Worm (Caenorhabditis elegans): ENCODE data around the gene C14A4.7.

Gene C14A4.7

DNA sequence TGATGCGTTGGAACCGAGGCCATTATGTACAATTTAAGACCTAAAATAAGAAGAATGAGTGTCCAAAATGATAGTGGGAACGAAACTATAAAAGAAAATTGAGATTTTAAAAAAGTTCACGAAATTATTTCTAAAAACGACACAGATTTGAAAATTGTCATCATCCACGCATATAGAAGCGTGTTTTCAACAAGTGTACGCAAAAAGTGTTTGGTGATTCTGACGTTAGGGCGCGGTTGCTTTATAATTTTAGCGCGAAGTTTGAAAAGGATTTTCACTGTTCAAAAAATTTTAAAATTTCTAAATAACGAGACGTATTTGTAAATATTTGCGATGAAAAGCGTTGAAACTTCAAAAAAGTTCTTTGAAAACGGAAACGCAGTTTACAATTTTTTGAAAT is 33.0 kb downstream of the C14A4.7 start, which contains the start of gene cdc-48.1 (continued):
- TF ChIP-seq hlh-13 (GFP tag; optimal IDR thresholded peaks at IDR 0.05) (peak; percentile 24), fkh-6 (tag; optimal IDR thresholded peaks at IDR 0.05) (peak; percentile 24), pax-1 (tag; optimal IDR thresholded peaks at IDR 0.05) (peak; percentile 96), madf-2 (tag; optimal IDR thresholded peaks at IDR 0.05) (peak; percentile 81), K02D7.2 (tag; optimal IDR thresholded peaks at IDR 0.05) (peak; percentile 79), eyg-1 (tag; optimal IDR thresholded peaks at IDR 0.05) (no peak), ahr-1 (tag; optimal IDR thresholded peaks at IDR 0.05) (peak; percentile 61), mec-3 (tag; optimal IDR thresholded peaks at IDR 0.05; ENCODE audit: borderline replicate concordance) (no peak), che-1 (tag; optimal IDR thresholded peaks at IDR 0.05) (peak; percentile 51), npax-4 (tag; optimal IDR thresholded peaks at IDR 0.05) (peak; percentile 20), unc-86 (tag; optimal IDR thresholded peaks at IDR 0.05) (peak; percentile 97), elt-2 (tag; optimal IDR thresholded peaks at IDR 0.05) (peak; percentile 96), fax-1 (tag; optimal IDR thresholded peaks at IDR 0.05) (peak; percentile 72), unc-3 (GFP tag; conservative IDR thresholded peaks at IDR 0.05) (peak; percentile 76), unc-3 (tag; optimal IDR thresholded peaks at IDR 0.05) (peak; percentile 92), unc-42 (tag; optimal IDR thresholded peaks at IDR 0.05) (peak; percentile 100), pha-2 (tag; optimal IDR thresholded peaks at IDR 0.05) (peak; percentile 82), F13H6.1 (tag; optimal IDR thresholded peaks at IDR 0.05) (peak; percentile 85), elt-4 (tag; optimal IDR thresholded peaks at IDR 0.05) (no peak), dmd-4 (tag; optimal IDR thresholded peaks at IDR 0.05; ENCODE audit: borderline replicate concordance) (peak; percentile 70), ttx-3 (tag; optimal IDR thresholded peaks at IDR 0.05) (peak; percentile 68), ceh-9 (tag; optimal IDR thresholded peaks at IDR 0.05) (no peak), odd-2 (tag; optimal IDR thresholded peaks at IDR 0.05) (no peak), hlh-15 (tag; optimal IDR thresholded peaks at IDR 0.05) (peak; percentile 35), ceh-22 (tag; optimal IDR thresholded peaks at IDR 0.05) (no peak), ceh-30 (tag; optimal IDR thresholded peaks at IDR 0.05) (peak; percentile 95), syd-9 (tag; optimal IDR thresholded peaks at IDR 0.05) (peak; percentile 94), tbx-2 (tag; optimal IDR thresholded peaks at IDR 0.05) (peak; percentile 99), pqm-1 (tag; optimal IDR thresholded peaks at IDR 0.05) (peak; percentile 77), nhr-232 (tag; optimal IDR thresholded peaks at IDR 0.05) (no peak), ama-1 (optimal IDR thresholded peaks at IDR 0.05) (no peak), pha-4 (tag; optimal IDR thresholded peaks at IDR 0.05) (no peak), ztf-16 (tag; optimal IDR thresholded peaks at IDR 0.05) (peak; percentile 91), ceh-34 (tag; optimal IDR thresholded peaks at IDR 0.05) (peak; percentile 99), unc-55 (GFP tag; optimal IDR thresholded peaks at IDR 0.05) (peak; percentile 95)

DNA sequence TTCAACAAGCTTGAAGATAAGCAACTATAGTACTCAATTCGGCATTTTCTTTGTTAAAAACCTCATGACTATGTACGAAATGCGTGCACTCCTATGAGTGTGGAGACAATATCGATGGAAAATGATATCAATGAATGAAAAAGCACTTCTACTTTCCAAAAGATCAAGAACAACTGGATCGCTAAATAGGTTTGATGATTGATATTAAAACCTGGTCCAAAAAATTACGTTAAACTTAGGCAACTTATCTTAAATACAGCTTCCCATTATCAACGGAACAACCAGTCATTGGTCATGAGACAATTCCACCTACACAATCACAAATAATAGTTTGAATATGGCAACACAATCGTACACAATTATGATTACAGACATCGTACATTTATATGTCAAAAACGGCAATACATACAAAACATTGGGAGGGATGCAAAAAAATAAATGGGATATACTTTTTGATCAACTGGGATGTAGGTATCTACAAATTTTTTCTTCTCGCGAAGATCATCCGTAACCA is 36.6 kb downstream of the C14A4.7 start:
- TF ChIP-seq dve-1 (tag; optimal IDR thresholded peaks at IDR 0.05) = no peak
- TF ChIP-seq F13H6.1 (tag; optimal IDR thresholded peaks at IDR 0.05) = no peak
- TF ChIP-seq elt-4 (tag; optimal IDR thresholded peaks at IDR 0.05) = no peak

DNA sequence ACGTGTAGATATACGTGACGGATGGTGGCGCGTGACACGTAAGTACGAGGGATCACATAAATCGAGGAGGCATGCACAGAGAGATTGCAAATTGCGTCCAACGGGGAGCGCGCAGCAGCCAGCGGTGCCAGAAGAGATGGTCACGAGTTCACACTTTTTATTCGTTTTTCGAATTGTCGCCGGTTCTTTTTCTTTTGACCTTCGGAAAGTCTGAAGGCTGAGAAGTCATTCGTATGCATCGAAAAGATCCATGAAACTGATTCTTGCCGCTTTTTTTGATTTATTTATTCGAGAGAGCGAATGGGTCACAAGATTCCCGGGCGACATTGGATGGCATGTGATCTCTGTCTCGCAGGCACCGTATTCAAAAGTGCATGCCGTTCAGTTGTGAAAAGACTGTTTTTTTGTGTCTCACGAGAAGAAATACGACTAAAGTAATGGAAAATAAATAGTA is 37.4 kb downstream of the C14A4.7 start:
- TF ChIP-seq ceh-2 (tag; optimal IDR thresholded peaks at IDR 0.05) (no peak), tbx-7 (tag; optimal IDR thresholded peaks at IDR 0.05) (no peak), rnt-1 (tag; optimal IDR thresholded peaks at IDR 0.05) (no peak), pag-3 (tag; optimal IDR thresholded peaks at IDR 0.05; ENCODE audit: borderline replicate concordance) (no peak), fkh-6 (tag; optimal IDR thresholded peaks at IDR 0.05) (no peak), nfya-1 (tag; optimal IDR thresholded peaks at IDR 0.05) (peak; percentile 24), K02D7.2 (tag; optimal IDR thresholded peaks at IDR 0.05) (no peak), mec-3 (tag; optimal IDR thresholded peaks at IDR 0.05; ENCODE audit: borderline replicate concordance) (no peak), npax-4 (tag; optimal IDR thresholded peaks at IDR 0.05) (no peak), pha-2 (tag; optimal IDR thresholded peaks at IDR 0.05) (no peak), lin-11 (tag; optimal IDR thresholded peaks at IDR 0.05) (no peak), ttx-3 (tag; optimal IDR thresholded peaks at IDR 0.05) (no peak), ama-1 (optimal IDR thresholded peaks at IDR 0.05) (no peak), C38D4.7 (GFP tag; optimal IDR thresholded peaks at IDR 0.05) (no peak), unc-86 (tag; optimal IDR thresholded peaks at IDR 0.05) (no peak), hlh-30 (tag; optimal IDR thresholded peaks at IDR 0.05; ENCODE audit: insufficient read depth) (peak; percentile 85), ceh-18 (tag; optimal IDR thresholded peaks at IDR 0.05) (peak; percentile 17), elt-4 (tag; optimal IDR thresholded peaks at IDR 0.05) (no peak), nhr-11 (tag; optimal IDR thresholded peaks at IDR 0.05) (no peak), ceh-6 (GFP tag; optimal IDR thresholded peaks at IDR 0.05) (no peak), sox-4 (tag; optimal IDR thresholded peaks at IDR 0.05) (no peak), tbx-2 (tag; optimal IDR thresholded peaks at IDR 0.05) (peak; percentile 11), che-1 (tag; optimal IDR thresholded peaks at IDR 0.05) (no peak), ceh-22 (tag; optimal IDR thresholded peaks at IDR 0.05) (no peak), ceh-9 (tag; optimal IDR thresholded peaks at IDR 0.05) (no peak), odd-2 (tag; optimal IDR thresholded peaks at IDR 0.05) (no peak), unc-42 (tag; optimal IDR thresholded peaks at IDR 0.05) (peak; percentile 49), lim-6 (tag; optimal IDR thresholded peaks at IDR 0.05) (no peak)

Measured in whole organism, late embryonic.